Fruit fly (Drosophila melanogaster) whole organism, embryonic: Measurements from ENCODE around the gene CG6659.

Source experiments
- ATbp ChIP-seq: fragments of 200-800 bp; sonication (Bioruptor generic); optimal IDR thresholded peaks from 2 replicates; lab custom pipeline; 2017; ENCODE audit warnings: missing biosample characterization, mild to moderate bottlenecking, missing genetic modification characterization, missing genetic modification reagents
- CG1024 ChIP-seq: fragments of 200-800 bp; sonication (Bioruptor generic); IDR thresholded peaks from 2 replicates; pipeline ENCODE4 v1.3.6; 2022; ENCODE audit warnings: missing biosample characterization, missing genetic modification characterization
- CG10979 ChIP-seq: fragments of 200-800 bp; sonication (Bioruptor generic); optimal IDR thresholded peaks from 2 replicates; lab custom pipeline; 2018; ENCODE audit warnings: missing biosample characterization, mild to moderate bottlenecking, missing genetic modification characterization, moderate library complexity
- CG13624 ChIP-seq: fragments of 200-800 bp; sonication (Bioruptor generic); optimal IDR thresholded peaks from 2 replicates; lab custom pipeline; 2016; ENCODE audit warnings: missing biosample characterization, missing genetic modification characterization
- CG13894 ChIP-seq: fragments of 200-800 bp; sonication (Bioruptor generic); optimal IDR thresholded peaks from 3 replicates; lab custom pipeline; 2018; ENCODE audit warnings: missing biosample characterization, mild to moderate bottlenecking, missing genetic modification characterization, moderate library complexity
- CG14710 ChIP-seq: fragments of 200-800 bp; sonication (Bioruptor generic); optimal IDR thresholded peaks from 3 replicates; lab custom pipeline; 2019; ENCODE audit warnings: missing biosample characterization, mild to moderate bottlenecking, missing genetic modification characterization, moderate library complexity
- CG14965 ChIP-seq: fragments of 200-800 bp; sonication (Bioruptor generic); optimal IDR thresholded peaks from 2 replicates; lab custom pipeline; 2016; ENCODE audit warnings: missing biosample characterization, missing genetic modification characterization, borderline replicate concordance
- CG15479 ChIP-seq: fragments of 200-800 bp; sonication (Bioruptor generic); optimal IDR thresholded peaks from 3 replicates; lab custom pipeline; 2019; ENCODE audit warnings: missing biosample characterization, mild to moderate bottlenecking, missing genetic modification characterization, moderate library complexity
- CG15514 ChIP-seq: fragments of 200-800 bp; sonication (Bioruptor generic); optimal IDR thresholded peaks from 3 replicates; lab custom pipeline; 2017; ENCODE audit warnings: missing biosample characterization, missing genetic modification characterization, mild to moderate bottlenecking, moderate library complexity, missing genetic modification reagents
- CG17359 ChIP-seq: fragments of 200-800 bp; sonication (Bioruptor generic); optimal IDR thresholded peaks from 3 replicates; lab custom pipeline; 2018; ENCODE audit warnings: missing biosample characterization, mild to moderate bottlenecking, missing genetic modification characterization, moderate library complexity
- CG17802 ChIP-seq: fragments of 200-800 bp; sonication (Bioruptor generic); optimal IDR thresholded peaks from 2 replicates; lab custom pipeline; 2018; ENCODE audit warnings: missing biosample characterization, mild to moderate bottlenecking, missing genetic modification characterization, moderate library complexity
- CG18764 ChIP-seq: fragments of 200-800 bp; sonication (Bioruptor generic); optimal IDR thresholded peaks from 3 replicates; lab custom pipeline; 2016; ENCODE audit warnings: missing biosample characterization, missing genetic modification characterization
- CG2116 ChIP-seq: fragments of 200-800 bp; sonication (Bioruptor generic); optimal IDR thresholded peaks from 3 replicates; lab custom pipeline; 2018; ENCODE audit warnings: missing biosample characterization, mild to moderate bottlenecking, missing genetic modification characterization
- CG2199 ChIP-seq: fragments of 200-800 bp; sonication (Bioruptor generic); IDR thresholded peaks from 3 replicates; pipeline ENCODE4 v1.3.6; 2022; ENCODE audit warnings: missing biosample characterization, missing genetic modification characterization
- CG30431 ChIP-seq: fragments of 200-800 bp; sonication (Bioruptor generic); optimal IDR thresholded peaks from 2 replicates; lab custom pipeline; 2017; ENCODE audit warnings: missing biosample characterization, missing genetic modification characterization
- CG32767 ChIP-seq: fragments of 200-800 bp; sonication (Bioruptor generic); IDR thresholded peaks from 2 replicates; pipeline ENCODE4 v1.3.6; 2022; ENCODE audit warnings: missing biosample characterization, missing genetic modification characterization
- CG3281 ChIP-seq: fragments of 200-800 bp; sonication (Bioruptor generic); optimal IDR thresholded peaks from 3 replicates; lab custom pipeline; 2017; ENCODE audit warnings: missing biosample characterization, mild to moderate bottlenecking, missing genetic modification characterization
- CG4707 ChIP-seq: fragments of 200-800 bp; sonication (Bioruptor generic); optimal IDR thresholded peaks from 2 replicates; lab custom pipeline; 2018; ENCODE audit warnings: missing biosample characterization, mild to moderate bottlenecking, missing genetic modification characterization, moderate library complexity
- CG5180 ChIP-seq: fragments of 200-800 bp; sonication (Bioruptor generic); optimal IDR thresholded peaks from 3 replicates; lab custom pipeline; 2017; ENCODE audit warnings: missing biosample characterization, missing genetic modification characterization, mild to moderate bottlenecking, moderate library complexity, missing genetic modification reagents
- CG6791 ChIP-seq: fragments of 200-800 bp; sonication (Bioruptor generic); IDR thresholded peaks from 3 replicates; pipeline ENCODE4 v1.3.6; 2022; ENCODE audit warnings: missing biosample characterization, missing genetic modification characterization; ENCODE audit not compliant: partially characterized antibody
- CG7556 ChIP-seq: fragments of 200-800 bp; sonication (Bioruptor generic); optimal IDR thresholded peaks from 2 replicates; lab custom pipeline; 2017; ENCODE audit warnings: missing biosample characterization, mild to moderate bottlenecking, missing genetic modification characterization
- CG8765 ChIP-seq: fragments of 200-800 bp; sonication (Bioruptor generic); IDR thresholded peaks from 2 replicates; pipeline ENCODE4 v1.3.6; 2022; ENCODE audit warnings: missing biosample characterization, missing genetic modification characterization
- CG9215 ChIP-seq: fragments of 200-800 bp; sonication (Bioruptor generic); IDR thresholded peaks from 2 replicates; pipeline ENCODE4 v1.3.6; 2022; ENCODE audit warnings: missing biosample characterization, missing genetic modification characterization
- Camta ChIP-seq: fragments of 200-800 bp; sonication (Bioruptor generic); optimal IDR thresholded peaks from 2 replicates; lab custom pipeline; 2016; ENCODE audit warnings: missing biosample characterization, missing genetic modification characterization
- Dip3 ChIP-seq: fragments of 200-800 bp; sonication (Bioruptor generic); optimal IDR thresholded peaks from 3 replicates; lab custom pipeline; 2016; ENCODE audit warnings: missing biosample characterization, missing genetic modification characterization
- ERR ChIP-seq: fragments of 200-800 bp; sonication (Bioruptor generic); optimal IDR thresholded peaks from 2 replicates; lab custom pipeline; 2016; ENCODE audit warnings: missing biosample characterization, missing genetic modification characterization
- HmgD ChIP-seq: fragments of 200-800 bp; sonication (Bioruptor generic); optimal IDR thresholded peaks from 3 replicates; lab custom pipeline; 2016; ENCODE audit warnings: missing biosample characterization, missing genetic modification characterization
- HmgZ ChIP-seq: fragments of 200-800 bp; sonication (Bioruptor generic); optimal IDR thresholded peaks from 2 replicates; lab custom pipeline; 2018; ENCODE audit warnings: missing biosample characterization, mild to moderate bottlenecking, missing genetic modification characterization
- Hr3 ChIP-seq: fragments of 200-800 bp; sonication (Bioruptor generic); optimal IDR thresholded peaks from 3 replicates; lab custom pipeline; 2016; ENCODE audit warnings: missing biosample characterization, missing genetic modification characterization
- Lpt ChIP-seq: fragments of >200 bp; optimal IDR thresholded peaks from 2 replicates; lab custom pipeline; 2018; ENCODE audit warnings: missing biosample characterization, missing genetic modification characterization
- NC2α ChIP-seq: fragments of 200-800 bp; sonication (Bioruptor generic); optimal IDR thresholded peaks from 2 replicates; lab custom pipeline; 2016; ENCODE audit warnings: missing biosample characterization, missing genetic modification characterization
- Nf-YC ChIP-seq: fragments of 200-800 bp; optimal IDR thresholded peaks from 3 replicates; lab custom pipeline; 2019; ENCODE audit warnings: missing biosample characterization, mild to moderate bottlenecking, missing genetic modification characterization, moderate library complexity
- NfI ChIP-seq: fragments of 200-800 bp; sonication (Bioruptor generic); optimal IDR thresholded peaks from 3 replicates; lab custom pipeline; 2018; ENCODE audit warnings: missing biosample characterization, mild to moderate bottlenecking, missing genetic modification characterization, moderate library complexity
- PHDP ChIP-seq: fragments of 200-800 bp; sonication (Bioruptor generic); optimal IDR thresholded peaks from 3 replicates; lab custom pipeline; 2018; ENCODE audit warnings: missing biosample characterization, mild to moderate bottlenecking, missing genetic modification characterization, moderate library complexity
- Sox100B ChIP-seq: fragments of 200-800 bp; sonication (Bioruptor generic); optimal IDR thresholded peaks from 3 replicates; lab custom pipeline; 2018; ENCODE audit warnings: missing biosample characterization, mild to moderate bottlenecking, missing genetic modification characterization
- Ssrp ChIP-seq: fragments of 200-800 bp; sonication (Bioruptor generic); optimal IDR thresholded peaks from 2 replicates; lab custom pipeline; 2018; ENCODE audit warnings: missing biosample characterization, mild to moderate bottlenecking, missing genetic modification characterization, moderate library complexity
- TFAM ChIP-seq: fragments of 200-800 bp; sonication (Bioruptor generic); optimal IDR thresholded peaks from 2 replicates; lab custom pipeline; 2017; ENCODE audit warnings: missing biosample characterization, missing genetic modification characterization, inconsistent platforms
- crc ChIP-seq: fragments of 200-800 bp; sonication (Bioruptor generic); optimal IDR thresholded peaks from 2 replicates; lab custom pipeline; 2016; ENCODE audit warnings: missing biosample characterization, missing genetic modification characterization
- dmrt99B ChIP-seq: fragments of 200-800 bp; sonication (Bioruptor generic); optimal IDR thresholded peaks from 2 replicates; lab custom pipeline; 2018; ENCODE audit warnings: missing biosample characterization, mild to moderate bottlenecking, missing genetic modification characterization, moderate library complexity
- fd64A ChIP-seq: fragments of 200-800 bp; sonication (Bioruptor generic); optimal IDR thresholded peaks from 3 replicates; lab custom pipeline; 2018; ENCODE audit warnings: missing biosample characterization, mild to moderate bottlenecking, missing genetic modification characterization
- inv ChIP-seq: fragments of 200-800 bp; sonication (Bioruptor generic); IDR thresholded peaks from 2 replicates; pipeline ENCODE4 v1.3.6; 2022; ENCODE audit warnings: missing biosample characterization, missing genetic modification characterization; ENCODE audit not compliant: partially characterized antibody
- kah ChIP-seq: fragments of 200-800 bp; sonication (Bioruptor generic); optimal IDR thresholded peaks from 2 replicates; lab custom pipeline; 2018; ENCODE audit warnings: missing biosample characterization, mild to moderate bottlenecking, missing genetic modification characterization
- odd ChIP-seq: fragments of 200-800 bp; sonication (Bioruptor generic); optimal IDR thresholded peaks from 2 replicates; lab custom pipeline; 2017; ENCODE audit warnings: missing biosample characterization, mild to moderate bottlenecking, missing genetic modification characterization
- repo ChIP-seq: fragments of 200-800 bp; sonication (Bioruptor generic); optimal IDR thresholded peaks from 2 replicates; lab custom pipeline; 2016; ENCODE audit warnings: missing biosample characterization, missing genetic modification characterization
- rib ChIP-seq: fragments of 200-800 bp; sonication (Bioruptor generic); IDR thresholded peaks from 2 replicates; pipeline ENCODE4 v1.3.6; 2022; ENCODE audit warnings: missing biosample characterization, missing genetic modification characterization
- stc ChIP-seq: fragments of 200-800 bp; sonication (Bioruptor generic); IDR thresholded peaks from 2 replicates; pipeline ENCODE4 v1.3.6; 2022; ENCODE audit warnings: missing biosample characterization, missing genetic modification characterization
- tll ChIP-seq, 2 experiments: fragments of 200-800 bp in 1 of 2; fragments of >200 bp in 1 of 2; sonication (Bioruptor generic) in 1 of 2; optimal IDR thresholded peaks; 2 replicates each; lab custom pipeline; 2017 to 2019; ENCODE audit warnings: missing biosample characterization in 2 of 2, missing genetic modification characterization in 2 of 2, mild to moderate bottlenecking in 1 of 2, moderate library complexity in 1 of 2
- toy ChIP-seq: fragments of 200-800 bp; sonication (Bioruptor generic); IDR thresholded peaks from 2 replicates; pipeline ENCODE4 v1.3.6; 2022; ENCODE audit warnings: missing biosample characterization, missing genetic modification characterization
- unc-4 ChIP-seq: fragments of 200-800 bp; sonication (Bioruptor generic); IDR thresholded peaks from 2 replicates; pipeline ENCODE4 v1.3.6; 2022; ENCODE audit warnings: missing biosample characterization, missing genetic modification characterization; ENCODE audit not compliant: partially characterized antibody
- unpg ChIP-seq: fragments of 200-800 bp; sonication (Bioruptor generic); optimal IDR thresholded peaks from 3 replicates; lab custom pipeline; 2018; ENCODE audit warnings: missing biosample characterization, mild to moderate bottlenecking, missing genetic modification characterization, moderate library complexity
- vnd ChIP-seq: fragments of 200-800 bp; sonication (Bioruptor generic); IDR thresholded peaks from 3 replicates; pipeline ENCODE4 v1.3.6; 2022; ENCODE audit warnings: missing biosample characterization, missing genetic modification characterization; ENCODE audit not compliant: partially characterized antibody
- wdn ChIP-seq: fragments of 200-800 bp; sonication (Bioruptor generic); IDR thresholded peaks from 2 replicates; pipeline ENCODE4 v1.3.6; 2022; ENCODE audit warnings: missing biosample characterization, missing genetic modification characterization

Gene CG6659

dm6 chrX:18657502-18657947 is 439 bp upstream of the CG6659 start, which contains the start of gene fu (continued):
- TF ChIP-seq TFAM (GFP tag; lab: Kevin White, UChicago) (no peak), CG10979 (tag; lab: Kevin White, UChicago) (peak; percentile 1), crc (GFP tag; lab: Kevin White, UChicago) (no peak), CG7556 (GFP tag; lab: Kevin White, UChicago) (peak; percentile 27), CG9215 (no peak), odd (GFP tag; lab: Kevin White, UChicago) (no peak), Ssrp (no peak), CG17802 (tag; lab: Kevin White, UChicago) (no peak), stc (GFP tag; lab: Robert Waterston, UW) (no peak), repo (GFP tag; lab: Kevin White, UChicago) (no peak), fd64A (no peak), NfI (peak; percentile 43), ERR (no peak), ATbp (GFP tag; lab: Kevin White, UChicago) (no peak), kah (GFP tag; lab: Kevin White, UChicago) (no peak), CG3281 (GFP tag; lab: Kevin White, UChicago) (peak; percentile 34), CG14710 (tag; lab: Kevin White, UChicago) (peak; percentile 45), NC2α (GFP tag; lab: Kevin White, UChicago) (no peak), CG32767 (no peak), CG2199 (no peak), HmgD (GFP tag; lab: Kevin White, UChicago) (no peak), toy (GFP tag; lab: Robert Waterston, UW) (no peak), rib (GFP tag; lab: Robert Waterston, UW) (no peak), PHDP (tag; lab: Kevin White, UChicago) (peak; percentile 10), vnd (no peak), HmgZ (tag; lab: Kevin White, UChicago) (no peak), CG5180 (peak; percentile 14), Dip3 (GFP tag; lab: Kevin White, UChicago) (no peak), Hr3 (GFP tag; lab: Kevin White, UChicago) (peak; percentile 2), CG13894 (tag; lab: Kevin White, UChicago) (no peak), tll (GFP tag; optimal IDR thresholded peaks at IDR 0.05; lab: Kevin White, UChicago) (peak in 1 of 2 experiments; percentile 39), CG4707 (GFP tag; lab: Kevin White, UChicago) (no peak), unpg (GFP tag; lab: Kevin White, UChicago) (peak; percentile 27), Lpt (no peak), Sox100B (no peak), inv (GFP tag; lab: Robert Waterston, UW) (no peak), CG30431 (no peak), Nf-YC (tag; lab: Kevin White, UChicago) (peak; percentile 43), CG15479 (GFP tag; lab: Kevin White, UChicago) (no peak), CG6791 (no peak), dmrt99B (tag; lab: Kevin White, UChicago) (no peak)

- TF ChIP-seq HmgZ (tag; lab: Kevin White, UChicago) (peak; percentile 30), CG14965 (GFP tag; lab: Kevin White, UChicago) (no peak), CG13624 (GFP tag; lab: Kevin White, UChicago) (no peak), Camta (GFP tag; lab: Kevin White, UChicago) (no peak), CG18764 (GFP tag; lab: Kevin White, UChicago) (no peak), CG15514 (GFP tag; lab: Kevin White, UChicago) (peak; percentile 49), unc-4 (GFP tag; lab: Robert Waterston, UW) (peak; percentile 74), CG17359 (tag; lab: Kevin White, UChicago) (no peak), toy (GFP tag; lab: Robert Waterston, UW) (no peak), CG8765 (GFP tag; lab: Robert Waterston, UW) (no peak), wdn (GFP tag; lab: Robert Waterston, UW) (no peak), CG1024 (GFP tag; lab: Robert Waterston, UW) (no peak), CG2116 (GFP tag; lab: Kevin White, UChicago) (peak; percentile 78)
Measured at dm6 chrX:18652879-18653278, 4.2 kb downstream of the CG6659 start, which contains the start of gene Ing3. Gene Ing3 (minus strand): TSS chrX:18653091.
